Worm (Caenorhabditis elegans) whole organism, young adult: ENCODE measurements around the gene sca-1.
A peak's percentile ranks its signal among the peaks of the same experiment; 100 is the strongest.

ENCODE experiments used
- C17E4.6 ChIP-seq: fragments of 200-800 bp; sonication (Bioruptor generic); IDR thresholded peaks from 2 replicates; pipeline ENCODE4 v1.3.6; 2022; ENCODE audit warnings: missing genetic modification reagents, missing genetic modification characterization, missing compliant biosample characterization
- D2030.7 ChIP-seq: fragments of 200-800 bp; sonication (Bioruptor generic); IDR thresholded peaks from 2 replicates; pipeline ENCODE4 v1.3.6; 2022; ENCODE audit warnings: missing genetic modification reagents, missing genetic modification characterization, missing compliant biosample characterization
- F23B12.7 ChIP-seq: sonication (generic microtip); optimal IDR thresholded peaks from 2 replicates; lab custom pipeline; 2017; ENCODE audit warnings: missing genetic modification characterization, mild to moderate bottlenecking, missing compliant biosample characterization, antibody characterized with exemption, moderate library complexity; ENCODE audit not compliant: insufficient read depth
- F33H1.4 ChIP-seq: fragments of 200-800 bp; sonication (Bioruptor generic); IDR thresholded peaks from 2 replicates; pipeline ENCODE4 v1.3.6; 2022; ENCODE audit warnings: missing genetic modification reagents, missing genetic modification characterization, missing compliant biosample characterization
- F49E8.2 ChIP-seq: sonication (generic microtip); optimal IDR thresholded peaks from 3 replicates; lab custom pipeline; 2017; ENCODE audit warnings: missing genetic modification characterization, mild to moderate bottlenecking, missing compliant biosample characterization, antibody characterized with exemption, moderate library complexity; ENCODE audit not compliant: insufficient read depth
- F52B5.7 ChIP-seq: sonication (generic microtip); optimal IDR thresholded peaks from 2 replicates; lab custom pipeline; 2016; ENCODE audit warnings: mild to moderate bottlenecking, missing genetic modification characterization, missing compliant biosample characterization
- F55B11.4 ChIP-seq: sonication (generic microtip); optimal IDR thresholded peaks from 2 replicates; lab custom pipeline; 2016; ENCODE audit warnings: missing compliant biosample characterization, missing genetic modification characterization, borderline replicate concordance; ENCODE audit not compliant: insufficient read depth
- K11D2.4 ChIP-seq: fragments of 200-800 bp; sonication (Bioruptor generic); IDR thresholded peaks from 2 replicates; pipeline ENCODE4 v1.3.6; 2022; ENCODE audit warnings: missing genetic modification reagents, missing genetic modification characterization, missing compliant biosample characterization
- T07F8.4 ChIP-seq: sonication (generic microtip); optimal IDR thresholded peaks from 2 replicates; lab custom pipeline; 2016; ENCODE audit warnings: mild to moderate bottlenecking, missing genetic modification characterization, moderate library complexity, missing compliant biosample characterization
- T26A5.8 ChIP-seq: sonication (generic microtip); optimal IDR thresholded peaks from 2 replicates; lab custom pipeline; 2016; ENCODE audit warnings: missing genetic modification characterization, missing compliant biosample characterization
- Y67H2A.10 ChIP-seq: fragments of 200-800 bp; sonication (Bioruptor generic); conservative IDR thresholded peaks from 2 replicates; pipeline ENCODE4 v1.3.6; 2022; ENCODE audit warnings: missing genetic modification reagents, missing genetic modification characterization, missing compliant biosample characterization
- Y79H2A.3 ChIP-seq: fragments of 200-800 bp; sonication (Bioruptor generic); conservative IDR thresholded peaks from 2 replicates; pipeline ENCODE4 v1.3.6; 2022; ENCODE audit warnings: missing genetic modification reagents, missing genetic modification characterization, missing compliant biosample characterization
- ZK185.1 ChIP-seq: sonication (generic microtip); optimal IDR thresholded peaks from 2 replicates; lab custom pipeline; 2016; ENCODE audit warnings: mild to moderate bottlenecking, missing genetic modification characterization, missing compliant biosample characterization; ENCODE audit not compliant: poor library complexity, severe bottlenecking
- atf-7 ChIP-seq: sonication (generic microtip); optimal IDR thresholded peaks from 2 replicates; lab custom pipeline; 2017; ENCODE audit warnings: mild to moderate bottlenecking, missing genetic modification characterization, missing compliant biosample characterization
- attf-3 ChIP-seq: fragments of 200-800 bp; sonication (Bioruptor generic); conservative IDR thresholded peaks from 2 replicates; pipeline ENCODE4 v1.3.6; 2022; ENCODE audit warnings: missing genetic modification reagents, missing genetic modification characterization, missing compliant biosample characterization
- bed-2 ChIP-seq: fragments of 200-800 bp; sonication (Bioruptor generic); IDR thresholded peaks from 2 replicates; pipeline ENCODE4 v1.3.6; 2022; ENCODE audit warnings: missing genetic modification reagents, missing genetic modification characterization, missing compliant biosample characterization
- cebp-1 ChIP-seq, 2 experiments: fragments of 200-800 bp in 1 of 2; sonication (Bioruptor generic) in 1 of 2; sonication (generic microtip) in 1 of 2; IDR thresholded peaks in 1 of 2; optimal IDR thresholded peaks in 1 of 2; 2 replicates each; pipeline versions ENCODE4 v1.3.6 to Lab custom; 2017 to 2022; ENCODE audit warnings: missing compliant biosample characterization in 2 of 2, missing genetic modification characterization in 2 of 2, mild to moderate bottlenecking in 1 of 2, missing genetic modification reagents in 1 of 2, moderate library complexity in 1 of 2
- ceh-58 ChIP-seq: fragments of 200-800 bp; sonication (Bioruptor generic); IDR thresholded peaks from 2 replicates; pipeline ENCODE4 v1.3.6; 2022; ENCODE audit warnings: missing genetic modification characterization, missing compliant biosample characterization
- die-1 ChIP-seq: sonication (generic microtip); optimal IDR thresholded peaks from 2 replicates; lab custom pipeline; 2016; ENCODE audit warnings: missing genotype, mild to moderate bottlenecking, missing genetic modification characterization, missing compliant biosample characterization
- dpff-1 ChIP-seq: sonication (generic microtip); optimal IDR thresholded peaks from 2 replicates; lab custom pipeline; 2017; ENCODE audit warnings: mild to moderate bottlenecking, missing genetic modification characterization, missing compliant biosample characterization
- dpl-1 ChIP-seq: fragments of 150-350 bp; optimal IDR thresholded peaks from 2 replicates; lab custom pipeline; 2014; ENCODE audit warnings: missing biosample characterization, missing genetic modification reagents, missing genetic modification characterization
- egl-18 ChIP-seq: fragments of 200-800 bp; sonication (Bioruptor generic); IDR thresholded peaks from 2 replicates; pipeline ENCODE4 v1.3.6; 2022; ENCODE audit warnings: missing genetic modification reagents, missing genetic modification characterization, missing compliant biosample characterization
- ets-4 ChIP-seq: fragments of 200-800 bp; sonication (Bioruptor generic); optimal IDR thresholded peaks from 2 replicates; lab custom pipeline; 2018; ENCODE audit warnings: mild to moderate bottlenecking, missing genetic modification characterization, missing compliant biosample characterization
- gei-17 ChIP-seq: fragments of 200-800 bp; sonication (Bioruptor generic); optimal IDR thresholded peaks from 2 replicates; lab custom pipeline; 2018; ENCODE audit warnings: mild to moderate bottlenecking, missing genetic modification characterization, missing compliant biosample characterization
- lin-26 ChIP-seq: fragments of 200-800 bp; sonication (Bioruptor generic); IDR thresholded peaks from 2 replicates; pipeline ENCODE4 v1.3.6; 2022; ENCODE audit warnings: missing genetic modification reagents, missing genetic modification characterization, missing compliant biosample characterization
- lin-35 ChIP-seq, 3 experiments: fragments of 150-350 bp in 2 of 3; sonication (generic microtip) in 1 of 3; optimal IDR thresholded peaks; 2 replicates each; lab custom pipeline; 2014 to 2018; ENCODE audit warnings: missing biosample characterization in 3 of 3, missing genetic modification characterization in 3 of 3, missing genetic modification reagents in 3 of 3
- lin-54 ChIP-seq: fragments of 200-800 bp; sonication (Bioruptor generic); optimal IDR thresholded peaks from 2 replicates; lab custom pipeline; 2018; ENCODE audit warnings: mild to moderate bottlenecking, missing genetic modification characterization, missing compliant biosample characterization
- lir-1 ChIP-seq: fragments of 200-800 bp; sonication (Bioruptor generic); conservative IDR thresholded peaks from 2 replicates; pipeline ENCODE4 v1.3.6; 2022; ENCODE audit warnings: missing genetic modification reagents, missing genetic modification characterization, missing compliant biosample characterization
- lsl-1 ChIP-seq: fragments of 200-800 bp; sonication (Bioruptor generic); optimal IDR thresholded peaks from 2 replicates; lab custom pipeline; 2018; ENCODE audit warnings: mild to moderate bottlenecking, missing genetic modification characterization, moderate library complexity, missing compliant biosample characterization
- lsy-27 ChIP-seq: sonication (generic microtip); optimal IDR thresholded peaks from 2 replicates; lab custom pipeline; 2017; ENCODE audit warnings: missing genetic modification characterization, mild to moderate bottlenecking, missing compliant biosample characterization, antibody characterized with exemption, missing genotype, borderline replicate concordance; ENCODE audit not compliant: insufficient read depth
- madf-10 ChIP-seq: sonication (generic microtip); optimal IDR thresholded peaks from 2 replicates; lab custom pipeline; 2016; ENCODE audit warnings: mild to moderate bottlenecking, missing genetic modification characterization, missing compliant biosample characterization
- madf-6 ChIP-seq: fragments of 200-800 bp; sonication (Bioruptor generic); IDR thresholded peaks from 2 replicates; pipeline ENCODE4 v1.3.6; 2022; ENCODE audit warnings: missing genetic modification reagents, missing genetic modification characterization, missing compliant biosample characterization
- madf-8 ChIP-seq: fragments of 200-800 bp; sonication (Bioruptor generic); conservative IDR thresholded peaks from 2 replicates; pipeline ENCODE4 v1.3.6; 2022; ENCODE audit warnings: missing genetic modification reagents, missing genetic modification characterization, missing compliant biosample characterization
- mes-4 ChIP-seq: sonication (generic microtip); optimal IDR thresholded peaks from 2 replicates; lab custom pipeline; 2016; ENCODE audit warnings: missing genotype, missing genetic modification characterization, missing compliant biosample characterization
- nfyb-1 ChIP-seq: fragments of 200-800 bp; sonication (Bioruptor generic); IDR thresholded peaks from 2 replicates; pipeline ENCODE4 v1.3.6; 2022; ENCODE audit warnings: missing genetic modification reagents, missing genetic modification characterization, missing compliant biosample characterization
- nhr-179 ChIP-seq: sonication (generic microtip); optimal IDR thresholded peaks from 2 replicates; lab custom pipeline; 2016; ENCODE audit warnings: mild to moderate bottlenecking, missing genetic modification characterization, missing compliant biosample characterization
- nhr-80 ChIP-seq: sonication (generic microtip); optimal IDR thresholded peaks from 2 replicates; lab custom pipeline; 2016; ENCODE audit warnings: missing genetic modification characterization, missing compliant biosample characterization
- rpc-1 ChIP-seq, 2 experiments: fragments of 150-350 bp in 1 of 2; sonication (generic microtip) in 1 of 2; optimal IDR thresholded peaks; 2 replicates each; lab custom pipeline; 2014 to 2018; ENCODE audit warnings: missing biosample characterization in 1 of 2, missing genetic modification characterization in 1 of 2, missing genetic modification reagents in 1 of 2, missing genotype in 1 of 2
- sdz-38 ChIP-seq: sonication (generic microtip); optimal IDR thresholded peaks from 2 replicates; lab custom pipeline; 2016; ENCODE audit warnings: missing genotype, missing genetic modification characterization, missing compliant biosample characterization
- snpc-1.1 ChIP-seq: sonication (generic microtip); optimal IDR thresholded peaks from 2 replicates; lab custom pipeline; 2017; ENCODE audit warnings: missing genetic modification characterization, mild to moderate bottlenecking, missing compliant biosample characterization, antibody characterized with exemption, moderate library complexity, missing genotype, missing genetic modification reagents; ENCODE audit not compliant: insufficient read depth
- somi-1 ChIP-seq: fragments of 200-800 bp; sonication (Bioruptor generic); optimal IDR thresholded peaks from 2 replicates; lab custom pipeline; 2018; ENCODE audit warnings: mild to moderate bottlenecking, missing genetic modification characterization, missing compliant biosample characterization
- unc-130 ChIP-seq: sonication (generic microtip); optimal IDR thresholded peaks from 2 replicates; lab custom pipeline; 2016; ENCODE audit warnings: missing genetic modification reagents, missing genetic modification characterization, missing compliant biosample characterization
- unc-62 ChIP-seq: fragments of 150-350 bp; optimal IDR thresholded peaks from 2 replicates; lab custom pipeline; 2014; ENCODE audit warnings: missing biosample characterization, missing genetic modification reagents, missing genetic modification characterization
- xnd-1 ChIP-seq: sonication (generic microtip); optimal IDR thresholded peaks from 2 replicates; lab custom pipeline; 2016; ENCODE audit warnings: missing genotype, missing genetic modification reagents, missing genetic modification characterization, missing compliant biosample characterization

The sca-1 gene

ce11 chrIII:10822494-10823113, 6.0 kb upstream of the sca-1 start (continued):
- TF ChIP-seq lsy-27 (tag; lab: Kevin White, UChicago), result no peak
- TF ChIP-seq Y67H2A.10 (GFP tag; lab: Robert Waterston, UW), result no peak
- no peak for TF ChIP-seq F55B11.4 (tag; lab: Kevin White, UChicago)
- TF ChIP-seq ZK185.1 (tag; lab: Kevin White, UChicago), result no peak
- TF ChIP-seq lin-54 (GFP tag; lab: Kevin White, UChicago), result peak; percentile 6
- TF ChIP-seq madf-8, result no peak
- no peak for TF ChIP-seq snpc-1.1 (tag; lab: Kevin White, UChicago)
- no peak for TF ChIP-seq madf-6 (GFP tag; lab: Robert Waterston, UW)
- TF ChIP-seq F52B5.7 (tag; lab: Kevin White, UChicago), result no peak
- TF ChIP-seq dpl-1, result no peak
- TF ChIP-seq ets-4, result no peak

ce11 chrIII:10820592-10821242, 4.1 kb upstream of the sca-1 start:
- TF ChIP-seq unc-130 (GFP tag; lab: Kevin White, UChicago) (no peak), T07F8.4 (tag; lab: Kevin White, UChicago) (no peak), nhr-80 (peak; percentile 4), nfyb-1 (GFP tag; lab: Robert Waterston, UW) (0 out of 2 replicates have a peak, but pooled peaks have one; percentile 23), die-1 (tag; lab: Kevin White, UChicago) (no peak), Y79H2A.3 (GFP tag; lab: Robert Waterston, UW) (no peak), lsl-1 (GFP tag; lab: Kevin White, UChicago) (peak; percentile 96), attf-3 (no peak), somi-1 (no peak), K11D2.4 (GFP tag; lab: Robert Waterston, UW) (no peak), bed-2 (GFP tag; lab: Robert Waterston, UW) (no peak), xnd-1 (tag; lab: Kevin White, UChicago) (peak; percentile 77), madf-10 (tag; lab: Kevin White, UChicago) (no peak), D2030.7 (GFP tag; lab: Robert Waterston, UW) (peak; percentile 42; the same call in 1 of the 2 replicates), ceh-58 (GFP tag; lab: Robert Waterston, UW) (no peak), lin-35 (GFP tag; optimal IDR thresholded peaks at IDR 0.05; lab: Kevin White, UChicago) (no peak), F33H1.4 (peak; percentile 88), dpl-1 (no peak), F49E8.2 (tag; lab: Kevin White, UChicago) (no peak), atf-7 (tag; lab: Kevin White, UChicago) (no peak), gei-17 (GFP tag; lab: Kevin White, UChicago) (no peak), cebp-1 (GFP tag; IDR thresholded peaks at IDR 0.05; lab: Robert Waterston, UW) (no peak), cebp-1 (tag; optimal IDR thresholded peaks at IDR 0.05; lab: Kevin White, UChicago) (peak; percentile 31), nhr-179 (no peak), sdz-38 (tag; lab: Kevin White, UChicago) (no peak), lin-26 (no peak), T26A5.8 (tag; lab: Kevin White, UChicago) (no peak), F23B12.7 (peak; percentile 16), C17E4.6 (GFP tag; lab: Robert Waterston, UW) (no peak), madf-6 (GFP tag; lab: Robert Waterston, UW) (peak; percentile 78), mes-4 (tag; lab: Kevin White, UChicago) (no peak), rpc-1 (optimal IDR thresholded peaks at IDR 0.05; lab: Kevin White, UChicago) (no peak), rpc-1 (tag; optimal IDR thresholded peaks at IDR 0.05; lab: Kevin White, UChicago) (no peak), unc-62 (no peak), dpff-1 (tag; lab: Kevin White, UChicago) (no peak), lir-1 (GFP tag; lab: Robert Waterston, UW) (no peak), egl-18 (GFP tag; lab: Robert Waterston, UW) (no peak)
